Fruit fly (Drosophila melanogaster) whole organism, wandering third instar larva: Measurements from ENCODE around the gene CG15450.

Source experiments
- Abd-B ChIP-seq: fragments of >200 bp; optimal IDR thresholded peaks from 2 replicates; lab custom pipeline; 2017; ENCODE audit warnings: missing biosample characterization, missing genetic modification characterization
- CG32264 ChIP-seq: fragments of 200-800 bp; sonication (Bioruptor generic); optimal IDR thresholded peaks from 2 replicates; lab custom pipeline; 2016; ENCODE audit warnings: missing biosample characterization, missing genetic modification characterization
- CG9705 ChIP-seq: fragments of 200-800 bp; sonication (Bioruptor generic); optimal IDR thresholded peaks from 2 replicates; lab custom pipeline; 2018; ENCODE audit warnings: missing biosample characterization, mild to moderate bottlenecking, missing genetic modification characterization
- CrebA ChIP-seq: fragments of 200-800 bp; sonication (Bioruptor generic); optimal IDR thresholded peaks from 2 replicates; lab custom pipeline; 2016; ENCODE audit warnings: missing biosample characterization, mild to moderate bottlenecking, missing genetic modification characterization, borderline replicate concordance
- Dfd ChIP-seq: fragments of >200 bp; optimal IDR thresholded peaks from 2 replicates; lab custom pipeline; 2017; ENCODE audit warnings: missing biosample characterization, missing genetic modification characterization
- Dif ChIP-seq: fragments of 200-275, 200-300 bp; sonication (Bioruptor generic); optimal IDR thresholded peaks from 2 replicates; lab custom pipeline; 2018; ENCODE audit warnings: missing biosample characterization, missing genetic modification characterization; ENCODE audit not compliant: partially characterized antibody
- GATAd ChIP-seq: sonication (Bioruptor generic); optimal IDR thresholded peaks from 2 replicates; lab custom pipeline; 2016; ENCODE audit warnings: missing biosample characterization, missing genetic modification characterization
- HLH106 ChIP-seq: fragments of 200-800 bp; optimal IDR thresholded peaks from 3 replicates; lab custom pipeline; 2019; ENCODE audit warnings: missing biosample characterization, mild to moderate bottlenecking, missing genetic modification characterization, moderate library complexity
- Hnf4 ChIP-seq: fragments of 200-800 bp; sonication (Bioruptor generic); optimal IDR thresholded peaks from 2 replicates; lab custom pipeline; 2016; ENCODE audit warnings: missing biosample characterization, mild to moderate bottlenecking, missing genetic modification characterization
- Hr78 ChIP-seq: fragments of >200 bp; optimal IDR thresholded peaks from 2 replicates; lab custom pipeline; 2017; ENCODE audit warnings: missing biosample characterization, missing genetic modification characterization
- Jra ChIP-seq: sonication (Bioruptor generic); optimal IDR thresholded peaks from 2 replicates; lab custom pipeline; 2016; ENCODE audit warnings: missing biosample characterization, missing genetic modification characterization
- Mio ChIP-seq: sonication (Bioruptor generic); optimal IDR thresholded peaks from 2 replicates; lab custom pipeline; 2016; ENCODE audit warnings: missing biosample characterization, missing genetic modification characterization
- Myc ChIP-seq: fragments of >200 bp; optimal IDR thresholded peaks from 2 replicates; lab custom pipeline; 2017
- N ChIP-seq: fragments of >200 bp; optimal IDR thresholded peaks from 2 replicates; lab custom pipeline; 2018; ENCODE audit warnings: missing biosample characterization, missing external identifiers, missing genetic modification characterization
- OdsH ChIP-seq: fragments of 200-800 bp; sonication (Bioruptor generic); optimal IDR thresholded peaks from 2 replicates; lab custom pipeline; 2016; ENCODE audit warnings: missing biosample characterization, mild to moderate bottlenecking, missing genetic modification characterization
- Rel ChIP-seq, 2 experiments: fragments of 200-800 bp; sonication (Bioruptor generic) in 1 of 2; optimal IDR thresholded peaks; 2 replicates in 1 of 2; 3 replicates in 1 of 2; lab custom pipeline; 2016 to 2019; ENCODE audit warnings: mild to moderate bottlenecking in 2 of 2, missing biosample characterization in 2 of 2, missing genetic modification characterization in 2 of 2, moderate library complexity in 1 of 2
- Sp1 ChIP-seq: fragments of 200-800 bp; sonication (Bioruptor generic); optimal IDR thresholded peaks from 3 replicates; lab custom pipeline; 2019; ENCODE audit warnings: missing biosample characterization, mild to moderate bottlenecking, missing genetic modification characterization, moderate library complexity
- Vsx2 ChIP-seq: fragments of 200-300, 225-300 bp; sonication (Bioruptor generic); optimal IDR thresholded peaks from 2 replicates; lab custom pipeline; 2018; ENCODE audit warnings: missing biosample characterization, missing genetic modification characterization; ENCODE audit not compliant: partially characterized antibody
- br ChIP-seq: fragments of 200-800 bp; sonication (Bioruptor generic); optimal IDR thresholded peaks from 2 replicates; lab custom pipeline; 2016; ENCODE audit warnings: missing biosample characterization, missing genetic modification characterization
- brk ChIP-seq: fragments of 200-800 bp; sonication (Bioruptor generic); optimal IDR thresholded peaks from 2 replicates; lab custom pipeline; 2016; ENCODE audit warnings: missing biosample characterization, mild to moderate bottlenecking, missing genetic modification characterization
- dl ChIP-seq, 2 experiments: fragments of 175-275, 200-275 bp in 1 of 2; fragments of 200-275 bp in 1 of 2; sonication (Bioruptor generic); optimal IDR thresholded peaks; lab custom pipeline; 2018; ENCODE audit warnings: mild to moderate bottlenecking in 2 of 2, missing biosample characterization in 2 of 2, missing genetic modification characterization in 2 of 2, moderate library complexity in 2 of 2; ENCODE audit not compliant: partially characterized antibody in 2 of 2, insufficient read depth in 1 of 2
- dsf ChIP-seq: sonication (Bioruptor generic); optimal IDR thresholded peaks from 2 replicates; lab custom pipeline; 2016; ENCODE audit warnings: missing biosample characterization, missing genetic modification characterization, borderline replicate concordance
- ey ChIP-seq: fragments of 200-800 bp; sonication (Bioruptor generic); optimal IDR thresholded peaks from 2 replicates; lab custom pipeline; 2016; ENCODE audit warnings: missing biosample characterization, missing genetic modification characterization
- foxo ChIP-seq, 2 experiments: fragments of 200-800 bp; sonication (Bioruptor generic); optimal IDR thresholded peaks; 2 replicates in 1 of 2; 3 replicates in 1 of 2; lab custom pipeline; 2016 to 2017; ENCODE audit warnings: missing biosample characterization in 2 of 2, missing genetic modification characterization in 2 of 2
- fru ChIP-seq: fragments of 200-800 bp; sonication (Bioruptor generic); optimal IDR thresholded peaks from 3 replicates; lab custom pipeline; 2016; ENCODE audit warnings: missing biosample characterization, mild to moderate bottlenecking, missing genetic modification characterization
- h ChIP-seq: fragments of 200-800 bp; sonication (Bioruptor generic); optimal IDR thresholded peaks from 3 replicates; lab custom pipeline; 2016; ENCODE audit warnings: missing biosample characterization, mild to moderate bottlenecking, missing genetic modification characterization
- jim ChIP-seq: fragments of 175-275, 200-325 bp; sonication (Bioruptor generic); optimal IDR thresholded peaks from 2 replicates; lab custom pipeline; 2016; ENCODE audit warnings: missing biosample characterization, mild to moderate bottlenecking, missing genetic modification characterization
- lola ChIP-seq: fragments of >200 bp; optimal IDR thresholded peaks from 2 replicates; lab custom pipeline; 2017; ENCODE audit warnings: missing biosample characterization, missing genetic modification characterization
- pan ChIP-seq: fragments of >200 bp; optimal IDR thresholded peaks from 2 replicates; lab custom pipeline; 2017
- psq ChIP-seq: fragments of 200-800 bp; sonication (Bioruptor generic); optimal IDR thresholded peaks from 3 replicates; lab custom pipeline; 2017; ENCODE audit warnings: missing biosample characterization, mild to moderate bottlenecking, missing genetic modification characterization, moderate library complexity
- rgr ChIP-seq: fragments of 200-800 bp; sonication (Bioruptor generic); optimal IDR thresholded peaks from 3 replicates; lab custom pipeline; 2016; ENCODE audit warnings: missing biosample characterization, mild to moderate bottlenecking, missing genetic modification characterization
- sv ChIP-seq: fragments of 200-800 bp; sonication (Bioruptor generic); optimal IDR thresholded peaks from 3 replicates; lab custom pipeline; 2016; ENCODE audit warnings: missing biosample characterization, missing genetic modification characterization
- tai ChIP-seq: sonication (Bioruptor generic); optimal IDR thresholded peaks from 2 replicates; lab custom pipeline; 2016; ENCODE audit warnings: missing biosample characterization, missing genetic modification characterization
- usp ChIP-seq: fragments of >200 bp; optimal IDR thresholded peaks from 2 replicates; lab custom pipeline; 2017; ENCODE audit warnings: missing biosample characterization, missing genetic modification characterization

Gene CG15450

DNA sequence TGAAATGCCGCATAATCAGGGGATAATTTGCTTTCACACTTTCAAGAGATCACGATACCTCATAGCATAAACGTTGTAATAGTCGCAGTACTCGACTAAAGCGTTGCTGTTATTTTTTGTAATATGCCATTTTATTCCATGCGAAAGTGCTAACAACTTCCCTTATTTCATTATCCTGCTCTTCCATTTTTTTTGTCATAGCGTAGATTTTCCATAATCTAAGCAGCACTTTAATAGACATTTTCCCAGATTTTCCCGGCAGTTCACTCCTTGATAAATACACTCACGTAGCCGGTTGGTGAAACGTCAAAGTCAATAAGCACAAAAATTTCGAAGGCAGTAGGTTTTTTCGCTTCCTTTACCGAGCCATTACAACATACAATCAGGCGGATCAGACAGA, at the start of gene CG15450:
Gene CG15450 (plus strand): TSS at position 301 of the 400 bp plus-strand sequence.
- no peak for TF ChIP-seq pan (lab: Kevin White, UChicago)
- no peak for TF ChIP-seq dl (GFP tag; optimal IDR thresholded peaks at IDR 0.05; lab: Kevin White, UChicago; ENCODE audit: insufficient read depth in 1 of 2, partially characterized antibody in 2 of 2)
- TF ChIP-seq fru (GFP tag; lab: Kevin White, UChicago), result no peak
- TF ChIP-seq N (GFP tag; lab: Kevin White, UChicago), result no peak
- no peak for TF ChIP-seq CG32264 (GFP tag; lab: Kevin White, UChicago)
- no peak for TF ChIP-seq foxo (GFP tag; optimal IDR thresholded peaks at IDR 0.05; lab: Kevin White, UChicago)
- no peak for TF ChIP-seq brk (GFP tag; lab: Kevin White, UChicago)
- TF ChIP-seq Jra, result no peak
- TF ChIP-seq HLH106, result no peak
- no peak for TF ChIP-seq Rel (GFP tag; optimal IDR thresholded peaks at IDR 0.05; lab: Kevin White, UChicago)
- TF ChIP-seq Rel (tag; optimal IDR thresholded peaks at IDR 0.05; lab: Kevin White, UChicago), result no peak
- no peak for TF ChIP-seq CrebA
- TF ChIP-seq br (GFP tag; lab: Kevin White, UChicago), result no peak
- no peak for TF ChIP-seq rgr (GFP tag; lab: Kevin White, UChicago)
- no peak for TF ChIP-seq OdsH
- TF ChIP-seq Myc (lab: Kevin White, UChicago), result no peak
- no peak for TF ChIP-seq GATAd

DNA sequence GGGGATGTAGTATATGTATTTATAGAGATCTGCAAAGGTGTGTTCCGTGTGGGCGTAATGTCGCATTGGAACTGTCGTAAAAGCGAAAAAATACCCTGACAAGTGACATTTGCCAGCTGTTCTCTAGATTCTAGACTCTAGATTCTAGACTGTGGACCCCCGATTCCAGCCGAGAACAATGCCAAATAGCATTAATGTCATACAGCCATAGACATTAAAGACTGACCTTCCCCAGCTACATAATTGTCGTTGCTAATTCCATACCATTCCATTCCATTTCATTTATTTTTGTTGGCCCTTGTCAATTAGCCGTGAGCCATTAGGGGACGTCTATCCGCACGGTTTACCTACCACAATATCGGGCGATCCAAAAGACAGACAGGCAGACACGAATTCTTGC, 45.7 kb upstream of the CG15450 start:
- TF ChIP-seq Dfd (GFP tag; lab: Kevin White, UChicago), result no peak
- no peak for TF ChIP-seq Jra
- TF ChIP-seq h (GFP tag; lab: Kevin White, UChicago), result no peak
- no peak for TF ChIP-seq psq (GFP tag; lab: Kevin White, UChicago)
- no peak for TF ChIP-seq CrebA
- TF ChIP-seq ey (GFP tag; lab: Kevin White, UChicago), result no peak
- no peak for TF ChIP-seq Mio (GFP tag; lab: Kevin White, UChicago)
- no peak for TF ChIP-seq Rel (GFP tag; optimal IDR thresholded peaks at IDR 0.05; lab: Kevin White, UChicago)
- no peak for TF ChIP-seq Rel (tag; optimal IDR thresholded peaks at IDR 0.05; lab: Kevin White, UChicago)
- no peak for TF ChIP-seq Vsx2 (GFP tag; lab: Kevin White, UChicago)

dm6 chrX:20781120-20781519, 40.8 kb upstream of the CG15450 start, which contains the start of gene CG32507:
CG32507 (minus strand) TSS chrX:20781220.
- no peak for TF ChIP-seq Abd-B (GFP tag; lab: Kevin White, UChicago)
- no peak for TF ChIP-seq Vsx2 (GFP tag; lab: Kevin White, UChicago)
- TF ChIP-seq Hr78 (GFP tag; lab: Kevin White, UChicago), result no peak
- TF ChIP-seq Myc (lab: Kevin White, UChicago), result no peak
- no peak for TF ChIP-seq fru (GFP tag; lab: Kevin White, UChicago)
- no peak for TF ChIP-seq ey (GFP tag; lab: Kevin White, UChicago)
- TF ChIP-seq dsf (GFP tag; lab: Kevin White, UChicago), result no peak
- TF ChIP-seq CG32264 (GFP tag; lab: Kevin White, UChicago), result no peak
- TF ChIP-seq foxo (GFP tag; optimal IDR thresholded peaks at IDR 0.05; lab: Kevin White, UChicago), result no peak
- TF ChIP-seq Dif, result no peak
- TF ChIP-seq usp (GFP tag; lab: Kevin White, UChicago), result no peak
- TF ChIP-seq OdsH, result no peak
- no peak for TF ChIP-seq tai (GFP tag; lab: Kevin White, UChicago)
- no peak for TF ChIP-seq sv
- TF ChIP-seq br (GFP tag; lab: Kevin White, UChicago), result no peak
- no peak for TF ChIP-seq N (GFP tag; lab: Kevin White, UChicago)
- no peak for TF ChIP-seq jim (GFP tag; lab: Kevin White, UChicago)
- no peak for TF ChIP-seq CG9705 (GFP tag; lab: Kevin White, UChicago)

dm6 chrX:20797488-20797887, 24.5 kb upstream of the CG15450 start:
- TF ChIP-seq h (GFP tag; lab: Kevin White, UChicago) (no peak), fru (GFP tag; lab: Kevin White, UChicago) (no peak), ey (GFP tag; lab: Kevin White, UChicago) (no peak), Rel (GFP tag; optimal IDR thresholded peaks at IDR 0.05; lab: Kevin White, UChicago) (no peak), Rel (tag; optimal IDR thresholded peaks at IDR 0.05; lab: Kevin White, UChicago) (no peak), foxo (GFP tag; optimal IDR thresholded peaks at IDR 0.05; lab: Kevin White, UChicago) (no peak), brk (GFP tag; lab: Kevin White, UChicago) (no peak), Hnf4 (GFP tag; lab: Kevin White, UChicago) (no peak), OdsH (no peak), Sp1 (no peak), Jra (no peak), sv (no peak), dl (GFP tag; optimal IDR thresholded peaks at IDR 0.05; lab: Kevin White, UChicago; ENCODE audit: insufficient read depth in 1 of 2, partially characterized antibody in 2 of 2) (no peak), lola (GFP tag; lab: Kevin White, UChicago) (no peak)
